Fruit fly (Drosophila melanogaster): Measurements from ENCODE around the gene CG10943.

DNA sequence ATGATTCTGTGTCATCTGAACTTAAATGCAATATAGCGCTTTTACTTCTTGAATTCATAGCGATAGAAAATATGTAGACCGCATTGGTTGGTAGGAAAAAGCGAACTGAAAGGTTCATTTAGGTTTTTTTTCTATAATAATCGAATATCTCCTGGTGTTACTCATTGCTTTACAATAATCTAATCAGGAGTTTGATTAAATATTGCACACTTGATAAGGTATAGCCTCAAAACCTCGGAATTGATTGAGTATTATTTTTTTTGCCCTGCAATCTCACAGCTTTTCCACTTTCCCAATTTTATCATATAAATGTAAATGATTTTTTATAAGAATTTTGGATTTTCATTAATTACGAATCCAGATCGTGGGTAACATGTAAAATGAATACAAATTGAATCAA, at the start of gene CG10943:
- TF ChIP-seq usp (GFP tag; optimal IDR thresholded peaks at IDR 0.05) (no peak), psq (optimal IDR thresholded peaks at IDR 0.05) (no peak), pan (optimal IDR thresholded peaks at IDR 0.05) (no peak)

Measured in whole organism.